Worm (Caenorhabditis elegans): ENCODE data around the gene F26F12.2.

The F26F12.2 gene

ce11 chrV:5831253-5831652 is 7.2 kb downstream of the F26F12.2 start:
- no peak for TF ChIP-seq nhr-25 (tag; optimal IDR thresholded peaks at IDR 0.05)
- no peak for TF ChIP-seq ama-1 (optimal IDR thresholded peaks at IDR 0.05)
- TF ChIP-seq zag-1 (tag; optimal IDR thresholded peaks at IDR 0.05) = no peak
- TF ChIP-seq nhr-10 (tag; optimal IDR thresholded peaks at IDR 0.05) = no peak
- no peak for TF ChIP-seq R02D3.7 (tag; optimal IDR thresholded peaks at IDR 0.05)
- no peak for TF ChIP-seq ceh-16 (tag; optimal IDR thresholded peaks at IDR 0.05)
- TF ChIP-seq elt-1 (tag; optimal IDR thresholded peaks at IDR 0.05) = no peak
- no peak for TF ChIP-seq lsy-2 (tag; optimal IDR thresholded peaks at IDR 0.05)
- no peak for TF ChIP-seq unc-55 (GFP tag; optimal IDR thresholded peaks at IDR 0.05)

- TF ChIP-seq nhr-77 (tag; optimal IDR thresholded peaks at IDR 0.05) (no peak), ztf-4 (tag; optimal IDR thresholded peaks at IDR 0.05) (no peak), skn-1 (tag; optimal IDR thresholded peaks at IDR 0.05) (no peak), lin-13 (GFP tag; optimal IDR thresholded peaks at IDR 0.05) (no peak), nhr-11 (tag; optimal IDR thresholded peaks at IDR 0.05) (no peak), unc-55 (GFP tag; optimal IDR thresholded peaks at IDR 0.05) (no peak), R02D3.7 (tag; optimal IDR thresholded peaks at IDR 0.05) (no peak), ztf-11 (tag; optimal IDR thresholded peaks at IDR 0.05) (no peak), egl-27 (tag; optimal IDR thresholded peaks at IDR 0.05) (no peak), alr-1 (tag; optimal IDR thresholded peaks at IDR 0.05) (no peak), ceh-16 (tag; optimal IDR thresholded peaks at IDR 0.05) (no peak), unc-39 (tag; optimal IDR thresholded peaks at IDR 0.05) (no peak)
These were observed 11.8 kb downstream of the F26F12.2 start, which contains the start of gene let-418 for ce11 chrV:5826592-5826991. let-418 (plus strand) TSS chrV:5826833.

ce11 chrV:5825478-5825877 is 12.9 kb downstream of the F26F12.2 start:
- no peak for TF ChIP-seq nhr-25 (tag; optimal IDR thresholded peaks at IDR 0.05)

ce11 chrV:5822968-5823367 is 15.4 kb downstream of the F26F12.2 start:
- TF ChIP-seq ceh-82 (tag; optimal IDR thresholded peaks at IDR 0.05) (no peak), skn-1 (tag; optimal IDR thresholded peaks at IDR 0.05) (no peak), nhr-12 (tag; optimal IDR thresholded peaks at IDR 0.05) (no peak), lin-11 (tag; optimal IDR thresholded peaks at IDR 0.05) (no peak), ztf-1 (GFP tag; conservative IDR thresholded peaks at IDR 0.05) (no peak), egl-27 (tag; optimal IDR thresholded peaks at IDR 0.05) (peak; percentile 77), blmp-1 (tag; optimal IDR thresholded peaks at IDR 0.05; ENCODE audit: insufficient read depth) (peak; percentile 91), nhr-10 (tag; optimal IDR thresholded peaks at IDR 0.05) (no peak), crh-2 (tag; optimal IDR thresholded peaks at IDR 0.05) (peak; percentile 55), sma-9 (GFP tag; optimal IDR thresholded peaks at IDR 0.05) (peak; percentile 92), sma-9 (tag; optimal IDR thresholded peaks at IDR 0.05) (no peak), alr-1 (tag; optimal IDR thresholded peaks at IDR 0.05) (no peak), nhr-11 (tag; optimal IDR thresholded peaks at IDR 0.05) (no peak), F13H6.1 (tag; optimal IDR thresholded peaks at IDR 0.05) (no peak), dmd-4 (tag; optimal IDR thresholded peaks at IDR 0.05) (no peak), sma-3 (GFP tag; optimal IDR thresholded peaks at IDR 0.05) (peak; percentile 90), mab-5 (tag; optimal IDR thresholded peaks at IDR 0.05) (no peak), lsy-2 (tag; optimal IDR thresholded peaks at IDR 0.05) (peak in 1 of 2 experiments; percentile 52), nhr-21 (tag; optimal IDR thresholded peaks at IDR 0.05) (peak; percentile 90), elt-3 (tag; optimal IDR thresholded peaks at IDR 0.05) (no peak), aly-2 (tag; optimal IDR thresholded peaks at IDR 0.05) (no peak), lin-39 (tag; optimal IDR thresholded peaks at IDR 0.05) (no peak), nhr-6 (tag; optimal IDR thresholded peaks at IDR 0.05) (no peak), ceh-16 (tag; optimal IDR thresholded peaks at IDR 0.05) (no peak), nhr-25 (tag; optimal IDR thresholded peaks at IDR 0.05) (peak; percentile 79), nhr-77 (tag; optimal IDR thresholded peaks at IDR 0.05) (no peak), mdl-1 (tag; optimal IDR thresholded peaks at IDR 0.05) (peak; percentile 31 to 49), sem-4 (tag; optimal IDR thresholded peaks at IDR 0.05) (no peak), nhr-129 (tag; optimal IDR thresholded peaks at IDR 0.05) (peak; percentile 10), unc-62 (GFP tag; optimal IDR thresholded peaks at IDR 0.05) (no peak), ztf-4 (tag; optimal IDR thresholded peaks at IDR 0.05) (no peak), peb-1 (tag; optimal IDR thresholded peaks at IDR 0.05) (no peak), lin-13 (GFP tag; optimal IDR thresholded peaks at IDR 0.05) (no peak), fos-1 (tag; optimal IDR thresholded peaks at IDR 0.05) (peak; percentile 91), gmeb-1 (tag; optimal IDR thresholded peaks at IDR 0.05) (peak; percentile 12)
